Worm (Caenorhabditis elegans) whole organism, L3 larva: ENCODE data around the gene srsx-5.

Experiments used
- ama-1 ChIP-seq: fragments of 150-350 bp; optimal IDR thresholded peaks from 2 replicates; lab custom pipeline; 2018
- elt-3 ChIP-seq, 3 experiments: fragments of 150-350 bp in 1 of 3; sonication (generic microtip) in 2 of 3; optimal IDR thresholded peaks; 2 replicates in 2 of 3; 4 replicates in 1 of 3; lab custom pipeline; 2014 to 2017; ENCODE audit warnings: missing biosample characterization in 3 of 3, missing genetic modification characterization in 3 of 3
- nhr-12 ChIP-seq: fragments of 150-350 bp; optimal IDR thresholded peaks from 2 replicates; lab custom pipeline; 2014; ENCODE audit warnings: missing biosample characterization, missing genetic modification characterization
- nhr-43 ChIP-seq: sonication (generic microtip); optimal IDR thresholded peaks from 2 replicates; lab custom pipeline; 2016; ENCODE audit warnings: mild to moderate bottlenecking, missing genetic modification characterization, missing compliant biosample characterization; ENCODE audit not compliant: poor library complexity, severe bottlenecking
- unc-62 ChIP-seq: fragments of 150-350 bp; sonication (generic microtip); optimal IDR thresholded peaks from 4 replicates; lab custom pipeline; 2014; ENCODE audit warnings: missing biosample characterization, missing genetic modification reagents, missing genetic modification characterization

DNA sequence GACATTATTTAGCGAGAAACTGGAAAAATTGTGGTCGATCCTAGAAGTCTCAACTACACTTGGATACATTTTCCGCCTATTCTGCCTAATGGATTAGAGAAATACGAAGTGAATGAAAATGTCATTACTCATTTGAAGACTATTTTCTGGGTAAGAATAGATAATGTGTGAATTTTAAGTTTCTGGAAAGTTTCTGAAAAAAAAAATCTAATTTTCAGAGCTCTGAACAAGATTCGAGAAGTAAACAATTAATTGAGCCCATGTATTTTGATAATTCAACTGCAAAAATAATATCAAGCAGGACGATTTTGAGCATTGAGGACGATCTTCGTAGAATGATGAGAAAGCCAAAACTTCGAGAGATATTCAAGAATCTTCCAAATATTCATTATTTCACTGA, 17.5 kb downstream of the srsx-5 start:
- TF ChIP-seq nhr-12 (tag; lab: Kevin White, UChicago) (no peak), nhr-43 (no peak), elt-3 (tag; optimal IDR thresholded peaks at IDR 0.05; lab: Kevin White, UChicago) (no peak), ama-1 (lab: Kevin White, UChicago) (no peak), unc-62 (no peak)
